Worm (Caenorhabditis elegans) whole organism, L2 larva: Measurements from ENCODE around the gene R09H10.3.

ENCODE experiments used
- aly-2 ChIP-seq: fragments of 150-350 bp; optimal IDR thresholded peaks from 2 replicates; lab custom pipeline; 2014; ENCODE audit warnings: missing biosample characterization, missing genetic modification characterization
- dmd-4 ChIP-seq: sonication (generic microtip); optimal IDR thresholded peaks from 2 replicates; lab custom pipeline; 2017; ENCODE audit warnings: missing biosample characterization, missing genetic modification characterization
- egl-27 ChIP-seq: sonication (generic microtip); optimal IDR thresholded peaks from 3 replicates; lab custom pipeline; 2017; ENCODE audit warnings: missing biosample characterization, missing genetic modification reagents, missing genetic modification characterization
- lin-39 ChIP-seq: fragments of 150-350 bp; optimal IDR thresholded peaks from 2 replicates; lab custom pipeline; 2014; ENCODE audit warnings: missing biosample characterization, missing genetic modification reagents, missing genetic modification characterization
- nhr-23 ChIP-seq: fragments of 150-350 bp; optimal IDR thresholded peaks from 2 replicates; lab custom pipeline; 2014; ENCODE audit warnings: missing biosample characterization, missing genetic modification reagents, missing genetic modification characterization
- snpc-4 ChIP-seq: fragments of 150-350 bp; optimal IDR thresholded peaks from 2 replicates; lab custom pipeline; 2014; ENCODE audit warnings: missing biosample characterization, missing genetic modification characterization
- unc-62 ChIP-seq: fragments of 150-350 bp; optimal IDR thresholded peaks from 2 replicates; lab custom pipeline; 2014; ENCODE audit warnings: missing biosample characterization, missing genetic modification reagents, missing genetic modification characterization

DNA sequence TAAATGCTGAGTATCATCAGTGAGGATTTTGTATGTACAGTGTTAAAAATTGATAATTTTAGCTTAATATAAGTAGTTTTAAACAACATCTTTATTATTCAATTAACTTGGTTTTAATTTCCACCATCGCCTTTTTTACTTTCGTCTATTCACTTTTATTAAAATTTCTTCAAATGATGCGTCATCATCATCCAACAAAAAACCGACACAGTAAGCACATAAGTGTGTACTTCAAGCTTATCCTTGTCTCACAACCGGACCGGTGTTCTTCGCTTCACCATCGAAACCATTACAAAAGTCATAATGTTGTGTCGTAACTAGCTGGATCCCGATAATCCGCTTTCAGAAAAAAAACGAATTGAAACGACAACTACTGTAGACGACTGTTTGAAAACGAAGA, 10.3 kb upstream of the R09H10.3 start, which contains the start of gene C43F9.11:
- no peak for TF ChIP-seq aly-2 (tag; lab: Kevin White, UChicago)
- TF ChIP-seq nhr-23, result no peak
- TF ChIP-seq dmd-4, result no peak
- TF ChIP-seq unc-62 (GFP tag; lab: Kevin White, UChicago), result no peak
- TF ChIP-seq egl-27 (tag; lab: Kevin White, UChicago), result no peak
- TF ChIP-seq lin-39 (tag; lab: Kevin White, UChicago), result no peak
- TF ChIP-seq snpc-4 (tag; lab: Kevin White, UChicago), result no peak
